Worm (Caenorhabditis elegans): Measurements from ENCODE around the gene C35D10.3.

DNA sequence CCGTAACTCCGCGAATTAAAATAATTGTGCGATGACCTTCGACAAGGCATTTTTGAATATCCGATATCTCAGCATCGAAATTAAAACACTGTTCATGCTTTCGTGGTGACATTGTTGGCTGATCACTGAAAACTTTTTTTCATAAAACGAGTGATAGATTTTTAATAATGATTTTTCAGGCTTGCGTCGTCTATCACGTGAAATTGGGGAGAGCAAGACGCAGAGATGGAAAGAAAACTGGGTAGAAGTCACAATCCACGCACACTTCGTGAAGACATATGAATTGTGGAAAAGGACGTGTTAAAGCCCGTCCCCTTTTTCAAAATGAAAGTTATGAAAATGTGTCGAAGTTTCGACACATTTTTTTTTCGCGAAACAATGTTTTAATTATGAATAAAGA is 19.0 kb upstream of the C35D10.3 start, which contains the start of gene nonu-1:
- no peak for TF ChIP-seq flt-1 (GFP tag; IDR thresholded peaks at IDR 0.05)
- no peak for TF ChIP-seq aly-1 (tag; optimal IDR thresholded peaks at IDR 0.05)
- TF ChIP-seq B0310.2 (tag; optimal IDR thresholded peaks at IDR 0.05), result no peak

All from whole organism, early embryonic.